Worm (Caenorhabditis elegans): ENCODE results near the gene F18A11.5.

DNA sequence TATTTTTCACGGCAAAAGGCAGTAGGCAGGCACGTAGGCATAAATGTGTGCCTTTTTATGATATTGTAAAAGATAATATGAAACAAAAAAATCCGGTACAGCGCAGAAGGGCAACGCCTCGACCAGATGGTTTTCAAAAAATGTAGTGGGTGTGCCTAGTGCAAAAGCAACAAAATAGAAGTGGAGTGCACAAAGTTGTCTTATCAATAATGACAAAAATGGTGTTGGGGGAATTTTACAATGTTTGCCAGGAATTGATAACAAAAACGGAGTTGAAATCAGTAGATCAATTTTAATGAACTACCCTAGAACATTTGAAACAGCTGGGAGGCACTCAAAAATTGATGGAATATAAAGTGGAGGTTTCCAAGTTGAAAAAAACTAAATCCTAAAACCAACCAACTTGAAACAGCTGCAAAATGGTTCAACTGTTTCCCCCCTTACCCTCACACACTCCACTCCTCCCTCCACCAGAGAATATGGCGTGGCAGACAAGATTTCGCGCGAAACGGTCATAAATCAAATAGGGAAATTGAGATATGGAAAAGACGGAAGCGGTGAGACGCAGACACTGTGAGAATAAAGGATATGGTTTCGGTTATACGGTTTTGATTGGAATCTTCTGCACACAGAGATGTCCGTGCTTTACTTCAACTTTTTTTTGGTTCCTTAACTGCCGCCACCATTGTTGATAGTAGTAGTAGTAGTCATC lies 9.8 kb downstream of the F18A11.5 start:
- TF ChIP-seq ztf-23 (GFP tag; IDR thresholded peaks at IDR 0.05): no peak
- no peak for TF ChIP-seq ztf-29 (GFP tag; IDR thresholded peaks at IDR 0.05)

Data from whole organism, midembryonic.